Fruit fly (Drosophila melanogaster) whole organism, prepupa: ENCODE results near the gene Nup358.

Experiments used
- CG16779 ChIP-seq: fragments of 200-800 bp; sonication (Bioruptor generic); optimal IDR thresholded peaks from 3 replicates; lab custom pipeline; 2017; ENCODE audit warnings: missing biosample characterization, mild to moderate bottlenecking, missing genetic modification characterization
- CG6792 ChIP-seq: fragments of 200-800 bp; sonication (Bioruptor generic); optimal IDR thresholded peaks from 3 replicates; lab custom pipeline; 2016; ENCODE audit warnings: missing biosample characterization, missing genetic modification characterization
- CG6854 ChIP-seq: fragments of 200-800 bp; sonication (Bioruptor generic); optimal IDR thresholded peaks from 2 replicates; lab custom pipeline; 2017; ENCODE audit warnings: missing biosample characterization, mild to moderate bottlenecking, missing genetic modification characterization
- Gug ChIP-seq: fragments of 200-800 bp; sonication (Bioruptor generic); IDR thresholded peaks from 2 replicates; pipeline ENCODE4 v1.3.6; 2022; ENCODE audit warnings: missing biosample characterization, missing genetic modification characterization
- fd59A ChIP-seq: fragments of 200-800 bp; sonication (Bioruptor generic); optimal IDR thresholded peaks from 2 replicates; lab custom pipeline; 2017; ENCODE audit warnings: missing biosample characterization, mild to moderate bottlenecking, missing genetic modification characterization, missing genetic modification reagents

- no peak for TF ChIP-seq fd59A (GFP tag; lab: Kevin White, UChicago)
- no peak for TF ChIP-seq CG6792
- no peak for TF ChIP-seq CG16779 (tag; lab: Kevin White, UChicago)
- no peak for TF ChIP-seq CG6854 (GFP tag; lab: Kevin White, UChicago)
- TF ChIP-seq Gug (GFP tag; lab: Robert Waterston, UW): no peak
Observed at dm6 chr3R:25299507-25299964, 50.4 kb downstream of the Nup358 start, which contains the start of gene CG31288.
